Worm (Caenorhabditis elegans): ENCODE data around the gene unc-116.
A peak's percentile ranks its signal among the peaks of the same experiment; 100 is the strongest.

unc-116 gene

DNA sequence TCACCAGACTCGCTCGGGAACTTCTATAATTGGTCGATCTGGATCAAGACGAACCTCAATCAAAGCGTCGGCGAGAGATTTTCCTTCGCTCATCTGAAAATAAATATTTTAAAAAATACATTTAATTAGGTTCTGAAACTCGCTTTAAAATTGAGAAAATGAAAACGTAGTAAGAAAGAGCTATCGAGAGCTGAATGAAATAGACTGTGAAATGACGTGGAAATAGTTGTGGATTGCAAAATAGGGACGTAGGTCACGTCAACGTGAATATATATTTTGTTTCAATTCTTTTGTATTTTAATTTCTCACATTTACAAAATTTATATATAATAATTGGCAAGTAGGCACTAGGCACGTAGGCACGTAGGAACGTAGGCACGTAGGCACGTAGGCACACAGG, 20.5 kb downstream of the unc-116 start, which contains the start of gene ZC262.4:
TSS of gene ZC262.4 (minus strand) at position 101 of the 400 bp plus-strand sequence.
- TF ChIP-seq ceh-39 (tag; optimal IDR thresholded peaks at IDR 0.05): no peak
- TF ChIP-seq elt-3 (tag; optimal IDR thresholded peaks at IDR 0.05): no peak
- TF ChIP-seq zip-8 (tag; optimal IDR thresholded peaks at IDR 0.05): no peak
- TF ChIP-seq ces-1 (GFP tag; optimal IDR thresholded peaks at IDR 0.05): no peak
- TF ChIP-seq flh-1 (GFP tag; optimal IDR thresholded peaks at IDR 0.05): no peak
- no peak for TF ChIP-seq nhr-2 (tag; optimal IDR thresholded peaks at IDR 0.05)
- TF ChIP-seq ham-2 (GFP tag; optimal IDR thresholded peaks at IDR 0.05): no peak
- TF ChIP-seq sem-2 (GFP tag; optimal IDR thresholded peaks at IDR 0.05): no peak
- no peak for TF ChIP-seq nhr-76 (tag; optimal IDR thresholded peaks at IDR 0.05)
- TF ChIP-seq nhr-237 (tag; optimal IDR thresholded peaks at IDR 0.05): no peak
- TF ChIP-seq pha-4 (tag; optimal IDR thresholded peaks at IDR 0.05): no peak
- no peak for TF ChIP-seq ceh-43 (GFP tag; optimal IDR thresholded peaks at IDR 0.05)
- TF ChIP-seq lin-13 (tag; optimal IDR thresholded peaks at IDR 0.05): no peak
- no peak for TF ChIP-seq snpc-4 (tag; optimal IDR thresholded peaks at IDR 0.05)
- TF ChIP-seq hlh-1 (tag; optimal IDR thresholded peaks at IDR 0.05): no peak
- no peak for TF ChIP-seq ceh-83 (GFP tag; optimal IDR thresholded peaks at IDR 0.05)
- TF ChIP-seq cnd-1 (tag; optimal IDR thresholded peaks at IDR 0.05): no peak
- TF ChIP-seq unc-39 (tag; optimal IDR thresholded peaks at IDR 0.05): no peak

DNA sequence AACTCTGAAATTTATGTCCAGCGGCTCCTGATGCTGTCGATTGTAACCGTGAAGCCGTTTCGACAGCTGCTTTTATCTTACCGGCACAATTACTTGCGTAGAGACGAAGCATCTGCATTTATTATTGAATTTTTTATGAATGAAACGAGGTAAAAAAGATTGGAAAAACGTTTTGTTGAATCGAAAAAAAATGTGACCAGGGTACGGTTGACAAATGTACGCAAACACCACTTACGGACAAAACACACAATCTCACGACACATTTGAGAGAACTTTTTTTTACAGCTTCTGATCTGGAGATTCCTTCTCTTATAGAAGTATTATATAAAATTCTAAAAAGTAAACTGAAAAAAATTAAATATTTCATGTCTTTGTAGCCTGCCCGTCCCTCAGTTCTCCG, 23.2 kb downstream of the unc-116 start, which contains the start of the genes mrps-18A and ZC262.2:
TSS of gene mrps-18A (minus strand) at position 141 of the 400 bp plus-strand sequence.
TSS of gene ZC262.2 (plus strand) at position 284 of the 400 bp plus-strand sequence.
- no peak for TF ChIP-seq lin-13 (tag; optimal IDR thresholded peaks at IDR 0.05)
- TF ChIP-seq lsy-2 (tag; optimal IDR thresholded peaks at IDR 0.05): peak; percentile 95
- no peak for TF ChIP-seq pha-4 (tag; optimal IDR thresholded peaks at IDR 0.05)
- TF ChIP-seq hlh-1 (tag; optimal IDR thresholded peaks at IDR 0.05): no peak
- peak; percentile 4 for TF ChIP-seq ces-1 (GFP tag; optimal IDR thresholded peaks at IDR 0.05)

DNA sequence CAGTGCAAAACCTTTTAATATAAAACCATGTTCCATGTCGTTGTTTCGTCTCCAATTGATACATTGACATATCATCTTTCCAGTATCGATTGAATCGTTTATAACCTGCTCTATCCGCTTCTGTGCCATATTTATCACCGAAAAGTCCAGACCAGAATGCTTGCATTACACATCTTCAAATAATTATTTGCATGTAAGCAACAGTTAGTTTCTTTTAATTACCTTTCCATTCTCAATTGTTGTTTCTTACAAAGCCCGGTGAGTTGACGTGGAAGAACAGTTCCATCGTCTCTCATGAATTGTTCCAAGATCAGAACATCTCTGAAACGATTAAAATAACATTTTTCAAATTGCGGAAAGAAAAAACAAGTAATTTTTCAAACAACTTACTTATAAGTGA, 23.8 kb downstream of the unc-116 start, which contains the start of gene iglr-2:
TSS of gene iglr-2 (minus strand) at position 101 of the 400 bp plus-strand sequence.
- TF ChIP-seq hlh-1 (tag; optimal IDR thresholded peaks at IDR 0.05): no peak
- TF ChIP-seq elt-3 (tag; optimal IDR thresholded peaks at IDR 0.05): no peak
- TF ChIP-seq sptf-1 (tag; optimal IDR thresholded peaks at IDR 0.05): no peak
- no peak for TF ChIP-seq unc-120 (tag; optimal IDR thresholded peaks at IDR 0.05; ENCODE audit: poor library complexity, severe bottlenecking)
- no peak for TF ChIP-seq nhr-76 (tag; optimal IDR thresholded peaks at IDR 0.05)
- no peak for TF ChIP-seq unc-39 (tag; optimal IDR thresholded peaks at IDR 0.05)
- TF ChIP-seq bed-3 (GFP tag; optimal IDR thresholded peaks at IDR 0.05): no peak
- no peak for TF ChIP-seq nhr-2 (tag; optimal IDR thresholded peaks at IDR 0.05)
- TF ChIP-seq unc-62 (GFP tag; optimal IDR thresholded peaks at IDR 0.05): no peak
- TF ChIP-seq nhr-237 (tag; optimal IDR thresholded peaks at IDR 0.05): no peak
- no peak for TF ChIP-seq drap-1 (GFP tag; optimal IDR thresholded peaks at IDR 0.05)
- TF ChIP-seq sem-2 (GFP tag; optimal IDR thresholded peaks at IDR 0.05): no peak
- no peak for TF ChIP-seq mls-2 (tag; optimal IDR thresholded peaks at IDR 0.05)
- no peak for TF ChIP-seq lsy-2 (tag; optimal IDR thresholded peaks at IDR 0.05)
- no peak for TF ChIP-seq ceh-39 (tag; optimal IDR thresholded peaks at IDR 0.05)
- TF ChIP-seq pha-4 (tag; optimal IDR thresholded peaks at IDR 0.05): no peak

DNA sequence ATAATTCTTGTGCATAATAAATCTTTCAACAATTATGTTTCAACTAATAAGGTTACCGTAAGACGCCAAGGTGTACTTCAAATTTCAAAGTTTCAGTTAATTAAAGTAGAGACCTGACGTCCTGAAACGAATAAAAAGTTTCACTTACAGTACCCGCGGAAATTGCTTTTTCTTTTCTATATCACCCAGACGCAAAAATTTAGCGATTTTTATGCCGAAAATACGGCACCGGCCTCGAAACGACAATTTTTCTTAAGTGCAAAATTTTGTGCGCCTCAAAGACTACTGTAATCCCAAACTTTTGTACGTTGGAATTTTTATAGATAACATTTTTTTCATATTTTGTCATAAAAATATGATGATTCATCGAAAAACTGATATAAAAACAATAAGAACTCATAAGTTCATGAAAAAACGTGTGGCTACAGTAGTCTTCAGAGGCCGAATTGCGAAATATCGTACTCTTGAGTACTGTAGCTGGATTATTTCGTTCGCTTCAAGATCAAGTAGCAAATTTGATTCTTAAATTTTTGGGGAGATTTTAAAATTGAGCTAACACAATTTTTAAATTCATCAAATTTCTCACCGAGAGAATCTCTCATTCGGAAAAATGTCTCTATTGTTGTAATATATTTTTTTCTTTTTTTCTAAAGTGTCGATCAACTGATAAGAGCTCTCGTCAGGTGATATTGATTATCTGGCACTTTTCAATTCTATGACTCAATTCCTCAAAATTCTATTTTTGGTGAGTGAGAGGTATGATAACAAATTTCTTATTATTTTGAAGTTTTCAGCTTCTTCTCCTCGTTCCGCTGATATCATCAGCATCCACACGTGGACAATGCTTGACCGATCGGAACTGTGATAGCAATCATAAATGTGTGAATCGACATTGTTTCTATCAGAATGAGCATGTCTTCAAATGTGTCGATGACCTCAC, 29.1 kb downstream of the unc-116 start, which contains the start of gene ZC262.13:
TSS of gene ZC262.13 (plus strand) at position 641 of the 940 bp plus-strand sequence.
- TF ChIP-seq nhr-76 (tag; optimal IDR thresholded peaks at IDR 0.05) (no peak), unc-120 (tag; optimal IDR thresholded peaks at IDR 0.05; ENCODE audit: poor library complexity, severe bottlenecking) (no peak), blmp-1 (tag; optimal IDR thresholded peaks at IDR 0.05) (no peak), ces-1 (GFP tag; optimal IDR thresholded peaks at IDR 0.05) (no peak), ham-2 (GFP tag; optimal IDR thresholded peaks at IDR 0.05) (no peak), elt-1 (tag; optimal IDR thresholded peaks at IDR 0.05; ENCODE audit: borderline replicate concordance, insufficient read depth) (no peak), tbx-8 (GFP tag; optimal IDR thresholded peaks at IDR 0.05) (no peak), ceh-43 (GFP tag; optimal IDR thresholded peaks at IDR 0.05) (no peak), mep-1 (tag; optimal IDR thresholded peaks at IDR 0.05) (no peak), mab-5 (tag; optimal IDR thresholded peaks at IDR 0.05) (no peak), sem-2 (GFP tag; optimal IDR thresholded peaks at IDR 0.05) (no peak), nhr-237 (tag; optimal IDR thresholded peaks at IDR 0.05) (no peak), nhr-28 (tag; optimal IDR thresholded peaks at IDR 0.05) (no peak), lin-13 (tag; optimal IDR thresholded peaks at IDR 0.05) (no peak)

Measured in whole organism, mixed stage, embryonic.